Worm (Caenorhabditis elegans) whole organism, L4 larva: ENCODE measurements around the gene ceh-83.
A peak's percentile ranks its signal among the peaks of the same experiment; 100 is the strongest.
"Not testable (repeated sequence)": the region's sequence is repeated elsewhere in the genome, so short reads cannot be mapped to it uniquely, and the experiment has no call there.

ENCODE experiments used
- D1046.2 ChIP-seq: fragments of 200-800 bp; sonication (Bioruptor generic); IDR thresholded peaks from 2 replicates; pipeline ENCODE4 v1.3.6; 2022; ENCODE audit warnings: missing genetic modification characterization, missing compliant biosample characterization
- F37D6.2 ChIP-seq: sonication (generic microtip); optimal IDR thresholded peaks from 2 replicates; lab custom pipeline; 2016; ENCODE audit warnings: mild to moderate bottlenecking, missing genetic modification characterization, missing compliant biosample characterization
- T20F7.1 ChIP-seq: fragments of 200-800 bp; sonication (Bioruptor generic); optimal IDR thresholded peaks from 2 replicates; lab custom pipeline; 2018; ENCODE audit warnings: mild to moderate bottlenecking, missing genetic modification characterization, missing compliant biosample characterization
- T26A8.4 ChIP-seq: fragments of 200-800 bp; sonication (Bioruptor generic); IDR thresholded peaks from 2 replicates; pipeline ENCODE4 v1.3.6; 2022; ENCODE audit warnings: missing genetic modification characterization, missing compliant biosample characterization
- Y48G9A.11 ChIP-seq: fragments of 200-800 bp; sonication (Bioruptor generic); IDR thresholded peaks from 2 replicates; pipeline ENCODE4 v1.3.6; 2022; ENCODE audit warnings: missing genetic modification reagents, missing genetic modification characterization, missing compliant biosample characterization
- Y75B8A.6 ChIP-seq: fragments of 200-800 bp; sonication (Bioruptor generic); IDR thresholded peaks from 2 replicates; pipeline ENCODE4 v1.3.6; 2022; ENCODE audit warnings: missing genetic modification reagents, missing genetic modification characterization, missing compliant biosample characterization
- aha-1 ChIP-seq: fragments of 150-350 bp; peaks from one replicate; lab custom pipeline; 2014; ENCODE audit warnings: missing biosample characterization, missing genetic modification characterization
- ama-1 ChIP-seq: fragments of 150-350 bp; optimal IDR thresholded peaks from 2 replicates; lab custom pipeline; 2014; ENCODE audit warnings: inconsistent platforms, mixed read lengths
- ceh-32 ChIP-seq: sonication (generic microtip); optimal IDR thresholded peaks from 2 replicates; lab custom pipeline; 2016; ENCODE audit warnings: mild to moderate bottlenecking, missing genetic modification characterization, missing compliant biosample characterization; ENCODE audit not compliant: poor library complexity
- ces-1 ChIP-seq: fragments of 150-350 bp; sonication (generic microtip); optimal IDR thresholded peaks from 4 replicates; lab custom pipeline; 2014; ENCODE audit warnings: missing biosample characterization, missing genetic modification reagents, missing genetic modification characterization
- daf-19 ChIP-seq: fragments of 200-800 bp; sonication (Bioruptor generic); conservative IDR thresholded peaks from 2 replicates; pipeline ENCODE4 v1.3.6; 2022; ENCODE audit warnings: missing genetic modification characterization, missing compliant biosample characterization
- dmd-9 ChIP-seq: fragments of 200-800 bp; sonication (Bioruptor generic); IDR thresholded peaks from 2 replicates; pipeline ENCODE4 v1.3.6; 2022; ENCODE audit warnings: missing genetic modification reagents, missing genetic modification characterization, missing compliant biosample characterization
- dpl-1 ChIP-seq: fragments of 150-350 bp; optimal IDR thresholded peaks from 2 replicates; lab custom pipeline; 2014; ENCODE audit warnings: missing biosample characterization, missing genetic modification reagents, missing genetic modification characterization
- duxl-1 ChIP-seq: sonication (generic microtip); optimal IDR thresholded peaks from 2 replicates; lab custom pipeline; 2016; ENCODE audit warnings: mild to moderate bottlenecking, missing genetic modification characterization, moderate library complexity, missing compliant biosample characterization; ENCODE audit not compliant: poor library complexity
- egl-43 ChIP-seq: fragments of 200-800 bp; sonication (Bioruptor generic); IDR thresholded peaks from 2 replicates; pipeline ENCODE4 v1.3.6; 2022; ENCODE audit warnings: missing genetic modification reagents, missing genetic modification characterization, missing compliant biosample characterization
- fkh-10 ChIP-seq: fragments of 150-350 bp; optimal IDR thresholded peaks from 2 replicates; lab custom pipeline; 2014; ENCODE audit warnings: missing biosample characterization, missing genetic modification reagents, missing genetic modification characterization
- hlh-11 ChIP-seq: fragments of 200-800 bp; sonication (Bioruptor generic); optimal IDR thresholded peaks from 2 replicates; lab custom pipeline; 2018; ENCODE audit warnings: mild to moderate bottlenecking, missing genetic modification characterization, missing compliant biosample characterization
- hmg-1.1 ChIP-seq: fragments of 200-800 bp; sonication (Bioruptor generic); IDR thresholded peaks from 2 replicates; pipeline ENCODE4 v1.3.6; 2022; ENCODE audit warnings: missing genetic modification reagents, missing genetic modification characterization, missing compliant biosample characterization
- jun-1 ChIP-seq: fragments of 150-350 bp; optimal IDR thresholded peaks from 2 replicates; lab custom pipeline; 2014; ENCODE audit warnings: missing biosample characterization, missing genetic modification reagents, missing genetic modification characterization
- lin-1 ChIP-seq: fragments of 200-800 bp; sonication (Bioruptor generic); IDR thresholded peaks from 2 replicates; pipeline ENCODE4 v1.3.6; 2022; ENCODE audit warnings: missing genetic modification reagents, missing genetic modification characterization, missing compliant biosample characterization
- lin-15B ChIP-seq: fragments of 150-350 bp; sonication (generic microtip); optimal IDR thresholded peaks from 3 replicates; lab custom pipeline; 2014; ENCODE audit warnings: missing biosample characterization, missing genetic modification characterization
- madf-9 ChIP-seq: fragments of 200-800 bp; sonication (Bioruptor generic); conservative IDR thresholded peaks from 2 replicates; pipeline ENCODE4 v1.3.6; 2022; ENCODE audit warnings: missing genetic modification reagents, missing genetic modification characterization, missing compliant biosample characterization
- mdl-1 ChIP-seq, 2 experiments: fragments of 150-350 bp in 1 of 2; sonication (generic microtip) in 1 of 2; optimal IDR thresholded peaks; 2 replicates each; lab custom pipeline; 2014 to 2017; ENCODE audit warnings: missing biosample characterization in 2 of 2, missing genetic modification characterization in 2 of 2
- mdt-29 ChIP-seq: fragments of 200-800 bp; sonication (Bioruptor generic); IDR thresholded peaks from 2 replicates; pipeline ENCODE4 v1.3.6; 2022; ENCODE audit warnings: missing genetic modification reagents, missing genetic modification characterization, missing compliant biosample characterization
- mep-1 ChIP-seq: fragments of 150-350 bp; sonication (generic microtip); optimal IDR thresholded peaks from 3 replicates; lab custom pipeline; 2014; ENCODE audit warnings: missing biosample characterization, missing genetic modification characterization
- nhr-102 ChIP-seq: sonication (generic microtip); optimal IDR thresholded peaks from 2 replicates; lab custom pipeline; 2016; ENCODE audit warnings: mild to moderate bottlenecking, missing genetic modification characterization, moderate library complexity, missing compliant biosample characterization
- nhr-237 ChIP-seq: sonication (generic microtip); optimal IDR thresholded peaks from 2 replicates; lab custom pipeline; 2017; ENCODE audit warnings: missing biosample characterization, missing genetic modification characterization
- nhr-25 ChIP-seq: sonication (generic microtip); optimal IDR thresholded peaks from 2 replicates; lab custom pipeline; 2017; ENCODE audit warnings: missing genetic modification characterization, mild to moderate bottlenecking, missing compliant biosample characterization, antibody characterized with exemption, moderate library complexity, borderline replicate concordance; ENCODE audit not compliant: insufficient read depth
- nhr-28 ChIP-seq: fragments of 150-350 bp; optimal IDR thresholded peaks from 2 replicates; lab custom pipeline; 2014; ENCODE audit warnings: missing biosample characterization, missing genetic modification characterization
- nhr-6 ChIP-seq: fragments of 150-350 bp; optimal IDR thresholded peaks from 2 replicates; lab custom pipeline; 2014; ENCODE audit warnings: missing biosample characterization, missing genetic modification characterization
- set-16 ChIP-seq: fragments of 200-800 bp; sonication (Bioruptor generic); IDR thresholded peaks from 2 replicates; pipeline ENCODE4 v1.3.6; 2022; ENCODE audit warnings: missing genetic modification reagents, missing genetic modification characterization, missing compliant biosample characterization
- snpc-1.2 ChIP-seq: fragments of 200-800 bp; sonication (Bioruptor generic); IDR thresholded peaks from 2 replicates; pipeline ENCODE4 v1.3.6; 2022; ENCODE audit warnings: missing genetic modification reagents, missing genetic modification characterization, missing compliant biosample characterization
- tra-1 ChIP-seq: fragments of 200-800 bp; sonication (Bioruptor generic); IDR thresholded peaks from 2 replicates; pipeline ENCODE4 v1.3.6; 2022; ENCODE audit warnings: missing genetic modification reagents, missing genetic modification characterization, missing compliant biosample characterization
- unc-62 ChIP-seq, 3 experiments: fragments of 150-350 bp in 1 of 3; sonication (generic microtip); optimal IDR thresholded peaks in 2 of 3; peaks in 1 of 3; 1 replicate in 1 of 3; 2 replicates in 2 of 3; lab custom pipeline; 2014 to 2017; ENCODE audit warnings: missing biosample characterization in 3 of 3, missing genetic modification characterization in 3 of 3, missing genetic modification reagents in 3 of 3, missing genotype in 1 of 3
- vab-7 ChIP-seq: fragments of 200-800 bp; sonication (Bioruptor generic); IDR thresholded peaks from 2 replicates; pipeline ENCODE4 v1.3.6; 2022; ENCODE audit warnings: missing genetic modification reagents, missing genetic modification characterization, missing compliant biosample characterization
- zag-1 ChIP-seq: fragments of 150-350 bp; optimal IDR thresholded peaks from 2 replicates; lab custom pipeline; 2014; ENCODE audit warnings: missing biosample characterization, missing genetic modification characterization
- zip-2 ChIP-seq: fragments of 150-350 bp; optimal IDR thresholded peaks from 2 replicates; lab custom pipeline; 2014; ENCODE audit warnings: missing biosample characterization, missing genetic modification characterization

ceh-83 gene

ce11 chrII:1736353-1736752 lies at the start of gene ceh-83:
TSS of gene ceh-83 (minus strand) at chrII:1736533.
- no peak for TF ChIP-seq Y48G9A.11 (GFP tag; lab: Robert Waterston, UW)
- TF ChIP-seq daf-19 (GFP tag; lab: Robert Waterston, UW) = no peak
- peak in 1 of 2 experiments; percentile 34 for TF ChIP-seq unc-62 (GFP tag; optimal IDR thresholded peaks at IDR 0.05 in 1 of 2; lab: Kevin White, UChicago)
- no peak for TF ChIP-seq unc-62 (tag; optimal IDR thresholded peaks at IDR 0.05; lab: Kevin White, UChicago)
- peak; percentile 50 for TF ChIP-seq hlh-11
- no peak for TF ChIP-seq vab-7
- no peak for TF ChIP-seq zip-2 (tag; lab: Kevin White, UChicago)
- TF ChIP-seq tra-1 (GFP tag; lab: Robert Waterston, UW) = no peak
- TF ChIP-seq madf-9 = no peak
- no peak for TF ChIP-seq hmg-1.1 (GFP tag; lab: Robert Waterston, UW)
- TF ChIP-seq nhr-28 (tag; lab: Kevin White, UChicago) = peak; percentile 13
- TF ChIP-seq T26A8.4 = no peak
- TF ChIP-seq zag-1 (tag; lab: Kevin White, UChicago) = no peak
- peak; percentile 98 for TF ChIP-seq duxl-1 (tag; lab: Kevin White, UChicago)
- no peak for TF ChIP-seq aha-1 (tag; lab: Kevin White, UChicago)
- no peak for TF ChIP-seq T20F7.1
- TF ChIP-seq, all 104 proteins: peak for 4

- TF ChIP-seq ama-1 (no peak), mep-1 (tag; lab: Kevin White, UChicago) (no peak), mdl-1 (tag; optimal IDR thresholded peaks at IDR 0.05; lab: Kevin White, UChicago) (no peak), ces-1 (GFP tag; lab: Kevin White, UChicago) (no peak), lin-15B (tag; lab: Kevin White, UChicago) (no peak), fkh-10 (GFP tag; lab: Kevin White, UChicago) (no peak), dmd-9 (GFP tag; lab: Robert Waterston, UW) (no peak), F37D6.2 (tag; lab: Kevin White, UChicago) (no peak), D1046.2 (GFP tag; lab: Robert Waterston, UW) (no peak), mdt-29 (no peak), jun-1 (tag; lab: Kevin White, UChicago) (no peak), Y48G9A.11 (GFP tag; lab: Robert Waterston, UW) (no peak), egl-43 (GFP tag; lab: Robert Waterston, UW) (no peak), nhr-25 (no peak), Y75B8A.6 (GFP tag; lab: Robert Waterston, UW) (no peak), zag-1 (tag; lab: Kevin White, UChicago) (no peak), unc-62 (GFP tag; optimal IDR thresholded peaks at IDR 0.05 in 1 of 2; lab: Kevin White, UChicago) (no peak), unc-62 (tag; optimal IDR thresholded peaks at IDR 0.05; lab: Kevin White, UChicago) (no peak)
Observed at ce11 chrII:1784799-1785198, 48.5 kb upstream of the ceh-83 start, which contains the start of gene C08F1.11. TSS of gene C08F1.11 (minus strand) at chrII:1784899.

DNA sequence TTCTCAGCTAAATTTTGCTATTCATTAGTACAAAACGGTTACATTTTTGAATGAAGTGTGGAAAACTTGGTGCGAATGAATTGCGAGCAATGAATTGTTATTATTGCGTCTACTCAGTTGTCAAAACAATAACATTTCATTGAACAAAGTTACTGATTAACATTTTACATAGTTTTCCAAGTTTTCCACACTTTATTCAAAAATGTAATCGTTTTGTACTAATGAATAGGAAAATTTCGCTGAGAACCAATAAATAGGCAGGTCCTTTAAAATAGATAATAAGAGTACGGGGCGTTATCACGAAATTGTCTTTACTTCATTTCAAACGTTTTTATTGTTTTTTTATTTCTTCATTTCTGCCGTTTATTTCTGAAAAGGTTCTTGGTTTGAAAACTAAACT lies 46.1 kb upstream of the ceh-83 start, which contains the start of gene math-4:
Gene math-4, minus strand, starts transcription at position 101 of the 400 bp plus-strand sequence.
- TF ChIP-seq nhr-102 (tag; lab: Kevin White, UChicago) (no peak), lin-1 (GFP tag; lab: Robert Waterston, UW) (no peak), dpl-1 (GFP tag; lab: Kevin White, UChicago) (no peak), nhr-6 (tag; lab: Kevin White, UChicago) (no peak), vab-7 (no peak), ceh-32 (tag; lab: Kevin White, UChicago) (no peak)
- TF ChIP-seq, all 104 proteins: peak for 0

DNA sequence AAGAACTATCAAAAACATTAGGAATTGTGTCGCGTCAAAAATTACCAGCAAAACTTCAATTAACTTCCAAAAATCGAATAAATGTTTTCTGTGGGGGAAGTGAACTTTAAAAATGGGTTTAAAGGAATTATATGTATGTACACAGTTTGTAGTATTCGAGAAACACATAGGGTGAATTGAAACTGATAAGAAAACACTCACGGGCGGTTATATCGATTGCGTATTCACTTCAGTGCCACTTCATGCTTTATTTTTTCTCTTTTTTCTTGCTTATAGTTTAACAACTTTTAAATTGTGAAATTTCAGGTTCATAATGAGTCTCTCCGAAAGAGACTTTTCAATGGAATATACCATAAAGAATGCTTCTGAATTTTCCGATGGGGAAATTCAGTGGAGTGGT lies 38.9 kb upstream of the ceh-83 start, which contains the start of gene F36H5.14:
Gene F36H5.14, plus strand, starts transcription at position 301 of the 400 bp plus-strand sequence.
- TF ChIP-seq set-16 (GFP tag; lab: Robert Waterston, UW); snpc-1.2 (GFP tag; lab: Robert Waterston, UW); nhr-237 (tag; lab: Kevin White, UChicago): not testable (repeated sequence)
- TF ChIP-seq, all 104 proteins: peak for 0; not testable (repeated sequence) for 104
